Fruit fly (Drosophila melanogaster): ENCODE measurements around the gene CG14109.

- TF ChIP-seq eg (GFP tag; IDR thresholded peaks at IDR 0.05), result no peak
- TF ChIP-seq Eip78C (GFP tag), result no peak
- TF ChIP-seq CG8632 (GFP tag; optimal IDR thresholded peaks at IDR 0.05), result no peak
- TF ChIP-seq CG8119 (GFP tag; IDR thresholded peaks at IDR 0.05), result no peak
- TF ChIP-seq CG6276 (GFP tag; optimal IDR thresholded peaks at IDR 0.05), result no peak
- TF ChIP-seq CG6163 (GFP tag; IDR thresholded peaks at IDR 0.05), result no peak
- no peak for TF ChIP-seq lz (GFP tag; optimal IDR thresholded peaks at IDR 0.05)
- no peak for TF ChIP-seq CG7368 (GFP tag; optimal IDR thresholded peaks at IDR 0.05)
- no peak for TF ChIP-seq Blimp-1 (GFP tag; optimal IDR thresholded peaks at IDR 0.05)
- no peak for TF ChIP-seq CG10631 (GFP tag; optimal IDR thresholded peaks at IDR 0.05)
- TF ChIP-seq Eip93F (GFP tag; optimal IDR thresholded peaks at IDR 0.05), result no peak
- no peak for TF ChIP-seq Sox102F (GFP tag; optimal IDR thresholded peaks at IDR 0.05)
- TF ChIP-seq CG16779 (tag; optimal IDR thresholded peaks at IDR 0.05), result no peak
These were observed 16.4 kb downstream of the CG14109 start, which contains the start of gene CG10116 for dm6 chr3L:13457133-13457532.
